Fruit fly (Drosophila melanogaster) whole organism, prepupa: ENCODE results near the gene CG13692.

Source experiments
- Blimp-1 ChIP-seq: fragments of 200-800 bp; sonication (Bioruptor generic); optimal IDR thresholded peaks from 3 replicates; lab custom pipeline; 2017; ENCODE audit warnings: missing biosample characterization, missing genetic modification characterization, mild to moderate bottlenecking, moderate library complexity, missing genetic modification reagents
- CG10631 ChIP-seq: fragments of 200-800 bp; sonication (Bioruptor generic); optimal IDR thresholded peaks from 2 replicates; lab custom pipeline; 2016; ENCODE audit warnings: missing biosample characterization, missing genetic modification characterization
- CG10669 ChIP-seq: fragments of 200-800 bp; sonication (Bioruptor generic); optimal IDR thresholded peaks from 3 replicates; lab custom pipeline; 2018; ENCODE audit warnings: missing biosample characterization, mild to moderate bottlenecking, missing genetic modification characterization, moderate library complexity
- CG11294 ChIP-seq: fragments of 200-800 bp; sonication (Bioruptor generic); IDR thresholded peaks from 2 replicates; pipeline ENCODE4 v1.3.6; 2022; ENCODE audit warnings: missing biosample characterization, missing genetic modification characterization
- CG11762 ChIP-seq: fragments of 200-800 bp; sonication (Bioruptor generic); optimal IDR thresholded peaks from 3 replicates; lab custom pipeline; 2016; ENCODE audit warnings: missing biosample characterization, missing genetic modification characterization; ENCODE audit not compliant: insufficient read depth
- CG15336 ChIP-seq: fragments of 200-800 bp; sonication (Bioruptor generic); IDR thresholded peaks from 2 replicates; pipeline ENCODE4 v1.3.6; 2022; ENCODE audit warnings: missing biosample characterization, missing genetic modification characterization
- CG1621 ChIP-seq: fragments of 200-800 bp; sonication (Bioruptor generic); optimal IDR thresholded peaks from 3 replicates; lab custom pipeline; 2018; ENCODE audit warnings: missing biosample characterization, mild to moderate bottlenecking, missing genetic modification characterization
- CG16779 ChIP-seq: fragments of 200-800 bp; sonication (Bioruptor generic); optimal IDR thresholded peaks from 3 replicates; lab custom pipeline; 2017; ENCODE audit warnings: missing biosample characterization, mild to moderate bottlenecking, missing genetic modification characterization
- CG31627 ChIP-seq: fragments of 200-800 bp; sonication (Bioruptor generic); optimal IDR thresholded peaks from 3 replicates; lab custom pipeline; 2016; ENCODE audit warnings: missing biosample characterization, missing genetic modification characterization
- CG32006 ChIP-seq: fragments of 200-800 bp; sonication (Bioruptor generic); optimal IDR thresholded peaks from 3 replicates; lab custom pipeline; 2017; ENCODE audit warnings: missing biosample characterization, mild to moderate bottlenecking, missing genetic modification characterization
- CG34406 ChIP-seq: fragments of 200-800 bp; sonication (Bioruptor generic); optimal IDR thresholded peaks from 3 replicates; lab custom pipeline; 2016; ENCODE audit warnings: missing biosample characterization, missing genetic modification characterization
- CG3919 ChIP-seq: fragments of 200-800 bp; sonication (Bioruptor generic); optimal IDR thresholded peaks from 3 replicates; lab custom pipeline; 2016; ENCODE audit warnings: missing biosample characterization, missing genetic modification characterization
- CG4318 ChIP-seq: fragments of 200-800 bp; sonication (Bioruptor generic); optimal IDR thresholded peaks from 3 replicates; lab custom pipeline; 2017; ENCODE audit warnings: missing biosample characterization, mild to moderate bottlenecking, missing genetic modification characterization
- CG6163 ChIP-seq: fragments of 200-800 bp; sonication (Bioruptor generic); IDR thresholded peaks from 3 replicates; pipeline ENCODE4 v1.3.6; 2022; ENCODE audit warnings: missing biosample characterization, missing genetic modification characterization
- CG6276 ChIP-seq: fragments of 200-800 bp; sonication (Bioruptor generic); optimal IDR thresholded peaks from 2 replicates; lab custom pipeline; 2017; ENCODE audit warnings: missing biosample characterization, mild to moderate bottlenecking, missing genetic modification characterization
- CG6854 ChIP-seq: fragments of 200-800 bp; sonication (Bioruptor generic); optimal IDR thresholded peaks from 2 replicates; lab custom pipeline; 2017; ENCODE audit warnings: missing biosample characterization, mild to moderate bottlenecking, missing genetic modification characterization
- CG7368 ChIP-seq: fragments of 200-800 bp; sonication (Bioruptor generic); optimal IDR thresholded peaks from 3 replicates; lab custom pipeline; 2016; ENCODE audit warnings: missing biosample characterization, missing genetic modification characterization
- CG8119 ChIP-seq: fragments of 200-800 bp; sonication (Bioruptor generic); IDR thresholded peaks from 3 replicates; pipeline ENCODE4 v1.3.6; 2022; ENCODE audit warnings: missing biosample characterization, missing genetic modification characterization
- CG9139 ChIP-seq: fragments of 200-800 bp; sonication (Bioruptor generic); optimal IDR thresholded peaks from 3 replicates; lab custom pipeline; 2017; ENCODE audit warnings: missing biosample characterization, mild to moderate bottlenecking, missing genetic modification characterization
- Eip75B ChIP-seq: fragments of 200-800 bp; sonication (Bioruptor generic); optimal IDR thresholded peaks from 3 replicates; lab custom pipeline; 2016; ENCODE audit warnings: missing biosample characterization, missing genetic modification characterization
- Eip78C ChIP-seq: fragments of 200-800 bp; sonication (Bioruptor generic); peaks from one replicate; lab custom pipeline; 2016; ENCODE audit warnings: missing biosample characterization, missing genetic modification characterization
- Eip93F ChIP-seq: fragments of 200-800 bp; sonication (Bioruptor generic); optimal IDR thresholded peaks from 2 replicates; lab custom pipeline; 2016; ENCODE audit warnings: missing biosample characterization, mild to moderate bottlenecking, missing genetic modification characterization
- Ets96B ChIP-seq: fragments of 200-800 bp; optimal IDR thresholded peaks from 2 replicates; lab custom pipeline; 2019; ENCODE audit warnings: missing biosample characterization, mild to moderate bottlenecking, missing genetic modification characterization, moderate library complexity
- Gug ChIP-seq: fragments of 200-800 bp; sonication (Bioruptor generic); IDR thresholded peaks from 2 replicates; pipeline ENCODE4 v1.3.6; 2022; ENCODE audit warnings: missing biosample characterization, missing genetic modification characterization
- Hr39 ChIP-seq: fragments of 200-800 bp; sonication (Bioruptor generic); optimal IDR thresholded peaks from 2 replicates; lab custom pipeline; 2016; ENCODE audit warnings: missing biosample characterization, missing genetic modification characterization
- Hr4 ChIP-seq: fragments of 200-800 bp; sonication (Bioruptor generic); optimal IDR thresholded peaks from 3 replicates; lab custom pipeline; 2016; ENCODE audit warnings: missing biosample characterization, missing genetic modification characterization
- Lpt ChIP-seq: fragments of 200-800 bp; sonication (Bioruptor generic); optimal IDR thresholded peaks from 3 replicates; lab custom pipeline; 2016; ENCODE audit warnings: missing biosample characterization, missing genetic modification characterization
- Smox ChIP-seq: fragments of 200-800 bp; sonication (Bioruptor generic); optimal IDR thresholded peaks from 3 replicates; lab custom pipeline; 2016; ENCODE audit warnings: missing biosample characterization, missing genetic modification characterization
- Sox102F ChIP-seq: fragments of 200-800 bp; sonication (Bioruptor generic); optimal IDR thresholded peaks from 2 replicates; lab custom pipeline; 2016; ENCODE audit warnings: missing biosample characterization, mild to moderate bottlenecking, missing genetic modification characterization
- Sox14 ChIP-seq: fragments of 200-800 bp; sonication (Bioruptor generic); optimal IDR thresholded peaks from 3 replicates; lab custom pipeline; 2016; ENCODE audit warnings: missing biosample characterization, missing genetic modification characterization
- Sox15 ChIP-seq: fragments of 200-800 bp; sonication (Bioruptor generic); optimal IDR thresholded peaks from 3 replicates; lab custom pipeline; 2016; ENCODE audit warnings: missing biosample characterization, missing genetic modification characterization
- achi ChIP-seq: fragments of 200-800 bp; sonication (Bioruptor generic); optimal IDR thresholded peaks from 3 replicates; lab custom pipeline; 2016; ENCODE audit warnings: missing biosample characterization, missing genetic modification characterization
- acj6 ChIP-seq: fragments of 200-800 bp; sonication (Bioruptor generic); optimal IDR thresholded peaks from 3 replicates; lab custom pipeline; 2016; ENCODE audit warnings: missing biosample characterization, missing genetic modification characterization
- cyc ChIP-seq: fragments of 200-800 bp; sonication (Bioruptor generic); optimal IDR thresholded peaks from 3 replicates; lab custom pipeline; 2016; ENCODE audit warnings: missing biosample characterization, missing genetic modification characterization
- dac ChIP-seq: fragments of 200-800 bp; sonication (Bioruptor generic); optimal IDR thresholded peaks from 2 replicates; lab custom pipeline; 2017; ENCODE audit warnings: missing biosample characterization, mild to moderate bottlenecking, missing genetic modification characterization
- esn ChIP-seq: fragments of 200-800 bp; sonication (Bioruptor generic); optimal IDR thresholded peaks from 2 replicates; lab custom pipeline; 2016; ENCODE audit warnings: missing biosample characterization, mild to moderate bottlenecking, missing genetic modification characterization, moderate library complexity
- fd59A ChIP-seq: fragments of 200-800 bp; sonication (Bioruptor generic); optimal IDR thresholded peaks from 2 replicates; lab custom pipeline; 2017; ENCODE audit warnings: missing biosample characterization, mild to moderate bottlenecking, missing genetic modification characterization, missing genetic modification reagents
- fd85E ChIP-seq: fragments of 200-800 bp; sonication (Bioruptor generic); optimal IDR thresholded peaks from 3 replicates; lab custom pipeline; 2016; ENCODE audit warnings: missing biosample characterization, missing genetic modification characterization
- net ChIP-seq: fragments of 200-800 bp; sonication (Bioruptor generic); optimal IDR thresholded peaks from 3 replicates; lab custom pipeline; 2016; ENCODE audit warnings: missing biosample characterization, missing genetic modification characterization
- spab ChIP-seq: fragments of 200-800 bp; sonication (Bioruptor generic); optimal IDR thresholded peaks from 2 replicates; lab custom pipeline; 2017; ENCODE audit warnings: missing biosample characterization, mild to moderate bottlenecking, missing genetic modification characterization, missing genetic modification reagents
- ss ChIP-seq, 2 experiments: fragments of 200-800 bp; sonication (Bioruptor generic); optimal IDR thresholded peaks; 2 replicates in 1 of 2; 3 replicates in 1 of 2; lab custom pipeline; 2017 to 2018; ENCODE audit warnings: mild to moderate bottlenecking in 2 of 2, missing biosample characterization in 2 of 2, missing genetic modification characterization in 2 of 2, moderate library complexity in 1 of 2
- svp ChIP-seq: fragments of 200-800 bp; sonication (Bioruptor generic); peaks from one replicate; lab custom pipeline; 2016; ENCODE audit warnings: missing biosample characterization, missing genetic modification characterization
- vri ChIP-seq: fragments of 200-800 bp; sonication (Bioruptor generic); optimal IDR thresholded peaks from 3 replicates; lab custom pipeline; 2016; ENCODE audit warnings: missing biosample characterization, mild to moderate bottlenecking, missing genetic modification characterization

The CG13692 gene

DNA sequence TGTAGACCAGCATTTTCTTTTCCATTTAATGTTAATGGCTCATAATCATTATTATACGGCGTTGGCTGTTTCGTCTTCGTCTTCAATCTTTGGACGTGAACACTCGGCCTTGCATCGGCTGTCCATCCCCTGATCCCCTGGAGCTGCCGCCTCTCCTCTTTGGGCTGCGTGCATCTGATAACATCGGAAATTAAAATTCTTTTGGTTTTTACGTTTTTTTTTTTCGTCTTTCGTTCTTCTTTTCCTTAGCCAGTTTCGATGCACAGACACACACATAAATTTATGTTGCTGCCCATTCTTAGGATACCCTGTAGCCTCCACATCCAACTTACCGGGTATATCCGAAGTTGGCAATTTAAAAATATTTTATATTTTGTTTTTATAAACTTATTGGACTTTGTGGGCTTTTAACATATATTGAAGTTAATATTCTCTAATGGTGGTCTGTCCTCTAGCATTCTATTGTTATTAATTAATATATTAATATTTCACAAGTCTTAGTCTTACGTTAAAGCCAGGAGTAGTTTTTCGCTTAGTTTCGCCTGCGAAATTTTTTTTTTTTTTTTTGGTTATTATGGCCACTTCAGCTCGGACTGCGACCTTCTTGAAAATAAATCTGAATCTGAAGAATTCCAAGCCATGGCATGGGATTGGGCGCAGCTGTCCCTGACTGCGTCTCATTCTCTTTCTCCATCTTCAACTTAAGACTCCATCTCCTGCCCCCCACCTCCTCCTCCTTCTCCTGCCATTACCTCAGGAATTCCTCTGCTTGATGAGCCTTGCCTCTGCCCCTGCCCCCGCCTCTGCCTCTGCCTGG lies 19.3 kb downstream of the CG13692 start (continued):
- TF ChIP-seq fd85E (peak; percentile 20), dac (GFP tag; lab: Kevin White, UChicago) (peak; percentile 37), achi (peak; percentile 90), fd59A (GFP tag; lab: Kevin White, UChicago) (peak; percentile 88), Sox15 (GFP tag; lab: Kevin White, UChicago) (peak; percentile 77), Smox (GFP tag; lab: Kevin White, UChicago) (peak; percentile 86), CG11762 (GFP tag; lab: Kevin White, UChicago) (peak; percentile 57), Eip78C (GFP tag; lab: Kevin White, UChicago) (peak; percentile 97), CG10669 (GFP tag; lab: Kevin White, UChicago) (peak; percentile 89), CG11294 (no peak), Sox102F (peak; percentile 89), CG3919 (peak; percentile 85), net (GFP tag; lab: Kevin White, UChicago) (peak; percentile 80), vri (GFP tag; lab: Kevin White, UChicago) (peak; percentile 84), CG6276 (GFP tag; lab: Kevin White, UChicago) (peak; percentile 35), Blimp-1 (peak; percentile 77), esn (GFP tag; lab: Kevin White, UChicago) (peak; percentile 95), CG7368 (GFP tag; lab: Kevin White, UChicago) (peak; percentile 65), CG6854 (GFP tag; lab: Kevin White, UChicago) (peak; percentile 89), Eip75B (peak; percentile 80), CG31627 (GFP tag; lab: Kevin White, UChicago) (peak; percentile 78)

dm6 chr2L:441455-441730 lies 19.8 kb downstream of the CG13692 start:
- TF ChIP-seq achi (no peak), ss (GFP tag; optimal IDR thresholded peaks at IDR 0.05; lab: Kevin White, UChicago) (peak in 1 of 2 experiments; percentile 92)

DNA sequence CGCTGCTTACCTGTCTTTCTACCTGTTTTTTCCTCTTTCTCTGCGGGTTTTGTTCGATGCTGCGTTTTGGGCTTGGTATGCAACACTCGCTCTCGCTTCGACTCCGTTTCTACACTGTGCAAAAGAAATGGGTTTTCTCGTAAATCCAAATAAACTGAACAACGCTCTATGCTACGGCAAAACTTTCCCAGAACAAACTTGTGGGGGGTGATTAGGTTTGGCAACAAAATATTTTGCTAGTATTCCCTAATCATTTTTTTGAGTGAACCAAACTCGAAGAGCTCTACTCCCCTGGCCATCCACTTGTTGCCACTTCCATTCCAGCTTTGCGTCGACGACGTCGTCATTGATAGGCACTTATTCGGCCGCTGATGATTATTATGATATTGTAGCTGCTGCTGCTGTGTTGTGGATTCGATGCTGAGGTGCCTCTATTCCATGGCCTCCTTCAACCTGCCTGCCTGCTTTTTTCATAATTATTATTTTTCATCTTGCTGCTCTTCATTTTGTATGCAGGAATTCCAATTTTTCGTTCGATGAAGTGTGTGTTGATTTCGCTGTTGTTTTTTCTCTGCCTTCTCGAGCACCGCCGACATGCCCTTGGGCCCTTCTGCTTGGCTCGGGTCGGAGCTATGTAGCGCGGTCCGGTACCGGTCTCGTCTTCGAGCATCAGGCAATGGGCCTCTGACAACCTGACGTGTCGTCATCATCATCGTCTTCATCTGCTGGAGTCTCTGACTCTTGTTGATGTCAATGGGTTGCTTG lies 20.5 kb downstream of the CG13692 start:
- TF ChIP-seq Smox (GFP tag; lab: Kevin White, UChicago) (peak; percentile 96), CG9139 (peak; percentile 89), Sox102F (peak; percentile 97), CG32006 (GFP tag; lab: Kevin White, UChicago) (peak; percentile 95), CG8119 (GFP tag; lab: Robert Waterston, UW) (peak; percentile 95), svp (GFP tag; lab: Kevin White, UChicago) (peak; percentile 98), CG10631 (peak; percentile 96), Ets96B (peak; percentile 96), vri (GFP tag; lab: Kevin White, UChicago) (peak; percentile 95), CG31627 (GFP tag; lab: Kevin White, UChicago) (peak; percentile 98), CG7368 (GFP tag; lab: Kevin White, UChicago) (peak; percentile 98), Hr39 (GFP tag; lab: Kevin White, UChicago) (peak; percentile 97), Eip93F (peak; percentile 91), spab (GFP tag; lab: Kevin White, UChicago) (peak; percentile 96), CG1621 (tag; lab: Kevin White, UChicago) (peak; percentile 96), CG34406 (GFP tag; lab: Kevin White, UChicago) (peak; percentile 96), CG6163 (GFP tag; lab: Robert Waterston, UW) (peak; percentile 97), CG15336 (GFP tag; lab: Robert Waterston, UW) (peak; percentile 95), CG4318 (GFP tag; lab: Kevin White, UChicago) (peak; percentile 90), Sox15 (GFP tag; lab: Kevin White, UChicago) (peak; percentile 95), Hr4 (GFP tag; lab: Kevin White, UChicago) (peak; percentile 97), Blimp-1 (peak; percentile 84), achi (peak; percentile 96), fd85E (peak; percentile 95), CG10669 (GFP tag; lab: Kevin White, UChicago) (peak; percentile 96), Gug (GFP tag; lab: Robert Waterston, UW) (peak; percentile 87), Lpt (GFP tag; lab: Kevin White, UChicago) (peak; percentile 96), ss (GFP tag; optimal IDR thresholded peaks at IDR 0.05; lab: Kevin White, UChicago) (peak; percentile 70 to 95), fd59A (GFP tag; lab: Kevin White, UChicago) (peak; percentile 95), cyc (GFP tag; lab: Kevin White, UChicago) (peak; percentile 98), CG16779 (tag; lab: Kevin White, UChicago) (peak; percentile 87), acj6 (GFP tag; lab: Kevin White, UChicago) (peak; percentile 97), Sox14 (GFP tag; lab: Kevin White, UChicago) (peak; percentile 97)
